Worm (Caenorhabditis elegans): ENCODE data around the gene T05A8.7.

- TF ChIP-seq him-1 (tag; optimal IDR thresholded peaks at IDR 0.05): no peak
- no peak for TF ChIP-seq dao-5 (tag; optimal IDR thresholded peaks at IDR 0.05)
- no peak for TF ChIP-seq W03F9.2 (tag; optimal IDR thresholded peaks at IDR 0.05)
These were observed 45.7 kb upstream of the T05A8.7 start for ce11 chrII:2787849-2788248.

All from whole organism, L4/young adult.